Fruit fly (Drosophila melanogaster) whole organism, embryonic: ENCODE measurements around the gene CG15894.

Experiments used
- ATbp ChIP-seq: fragments of 200-800 bp; sonication (Bioruptor generic); optimal IDR thresholded peaks from 2 replicates; lab custom pipeline; 2017; ENCODE audit warnings: missing biosample characterization, mild to moderate bottlenecking, missing genetic modification characterization, missing genetic modification reagents
- CG12219 ChIP-seq: fragments of 200-800 bp; sonication (Bioruptor generic); optimal IDR thresholded peaks from 3 replicates; lab custom pipeline; 2018; ENCODE audit warnings: missing biosample characterization, mild to moderate bottlenecking, missing genetic modification characterization
- CG13775 ChIP-seq: fragments of 200-800 bp; sonication (Bioruptor generic); optimal IDR thresholded peaks from 3 replicates; lab custom pipeline; 2017; ENCODE audit warnings: missing biosample characterization, mild to moderate bottlenecking, missing genetic modification characterization
- CG14014 ChIP-seq: fragments of 200-800 bp; sonication (Bioruptor generic); IDR thresholded peaks from 2 replicates; pipeline ENCODE4 v1.3.6; 2022; ENCODE audit warnings: missing biosample characterization, missing genetic modification characterization
- CG1529 ChIP-seq: fragments of 200-800 bp; sonication (Bioruptor generic); optimal IDR thresholded peaks from 3 replicates; lab custom pipeline; 2018; ENCODE audit warnings: missing biosample characterization, missing genetic modification characterization
- CG15601 ChIP-seq: fragments of 200-800 bp; sonication (Bioruptor generic); optimal IDR thresholded peaks from 3 replicates; lab custom pipeline; 2019; ENCODE audit warnings: missing biosample characterization, mild to moderate bottlenecking, missing genetic modification characterization, moderate library complexity
- CG17186 ChIP-seq: fragments of 200-800 bp; sonication (Bioruptor generic); optimal IDR thresholded peaks from 3 replicates; lab custom pipeline; 2017; ENCODE audit warnings: missing biosample characterization, missing genetic modification reagents, missing genetic modification characterization
- CG17802 ChIP-seq: fragments of 200-800 bp; sonication (Bioruptor generic); optimal IDR thresholded peaks from 2 replicates; lab custom pipeline; 2018; ENCODE audit warnings: missing biosample characterization, mild to moderate bottlenecking, missing genetic modification characterization, moderate library complexity
- CG3407 ChIP-seq: fragments of 200-800 bp; sonication (Bioruptor generic); optimal IDR thresholded peaks from 2 replicates; lab custom pipeline; 2018; ENCODE audit warnings: missing biosample characterization, mild to moderate bottlenecking, missing genetic modification characterization
- CG7271 ChIP-seq: fragments of 200-800 bp; sonication (Bioruptor generic); optimal IDR thresholded peaks from 2 replicates; lab custom pipeline; 2018; ENCODE audit warnings: missing biosample characterization, mild to moderate bottlenecking, missing genetic modification characterization, moderate library complexity
- CG7928 ChIP-seq: fragments of 200-800 bp; sonication (Bioruptor generic); optimal IDR thresholded peaks from 2 replicates; lab custom pipeline; 2017; ENCODE audit warnings: missing biosample characterization, mild to moderate bottlenecking, missing genetic modification characterization
- CG7987 ChIP-seq: fragments of 200-800 bp; sonication (Bioruptor generic); optimal IDR thresholded peaks from 2 replicates; lab custom pipeline; 2018; ENCODE audit warnings: missing biosample characterization, mild to moderate bottlenecking, missing genetic modification characterization, moderate library complexity
- CG8089 ChIP-seq: fragments of 200-800 bp; sonication (Bioruptor generic); optimal IDR thresholded peaks from 3 replicates; lab custom pipeline; 2016; ENCODE audit warnings: missing biosample characterization, missing genetic modification characterization
- CG8388 ChIP-seq: fragments of 200-800 bp; sonication (Bioruptor generic); optimal IDR thresholded peaks from 2 replicates; lab custom pipeline; 2019; ENCODE audit warnings: missing biosample characterization, mild to moderate bottlenecking, missing genetic modification characterization, moderate library complexity
- CG9797 ChIP-seq: fragments of 200-800 bp; sonication (Bioruptor generic); optimal IDR thresholded peaks from 3 replicates; lab custom pipeline; 2018; ENCODE audit warnings: missing biosample characterization, mild to moderate bottlenecking, missing genetic modification characterization
- CG9876 ChIP-seq: fragments of 200-800 bp; sonication (Bioruptor generic); optimal IDR thresholded peaks from 2 replicates; lab custom pipeline; 2016; ENCODE audit warnings: missing biosample characterization, missing genetic modification characterization
- Dfd ChIP-seq, 2 experiments: fragments of >200 bp; optimal IDR thresholded peaks; 2 replicates each; lab custom pipeline; 2017; ENCODE audit warnings: missing biosample characterization in 2 of 2, missing genetic modification characterization in 2 of 2
- Drgx ChIP-seq: fragments of 200-800 bp; sonication (Bioruptor generic); IDR thresholded peaks from 2 replicates; pipeline ENCODE4 v1.3.6; 2022; ENCODE audit warnings: missing biosample characterization, missing genetic modification characterization
- Eip74EF ChIP-seq, 2 experiments: fragments of 200-800 bp in 1 of 2; fragments of >200 bp in 1 of 2; sonication (Bioruptor generic) in 1 of 2; optimal IDR thresholded peaks; 2 replicates each; lab custom pipeline; 2017 to 2019; ENCODE audit warnings: missing biosample characterization in 2 of 2, missing genetic modification characterization in 2 of 2, mild to moderate bottlenecking in 1 of 2, moderate library complexity in 1 of 2
- Elba2 ChIP-seq: fragments of 200-800 bp; sonication (Bioruptor generic); optimal IDR thresholded peaks from 3 replicates; lab custom pipeline; 2016; ENCODE audit warnings: missing biosample characterization, missing genetic modification characterization
- Gsc ChIP-seq: fragments of 200-800 bp; sonication (Bioruptor generic); IDR thresholded peaks from 2 replicates; pipeline ENCODE4 v1.3.6; 2022; ENCODE audit warnings: missing biosample characterization, missing genetic modification characterization
- Hmr ChIP-seq: fragments of 200-800 bp; sonication (Bioruptor generic); optimal IDR thresholded peaks from 3 replicates; lab custom pipeline; 2017; ENCODE audit warnings: mild to moderate bottlenecking, missing biosample characterization, missing genetic modification reagents, missing genetic modification characterization
- Lim3 ChIP-seq: fragments of 200-800 bp; sonication (Bioruptor generic); IDR thresholded peaks from 2 replicates; pipeline ENCODE4 v1.3.6; 2022; ENCODE audit warnings: missing biosample characterization, missing genetic modification characterization
- Med ChIP-seq: fragments of 200-800 bp; sonication (Bioruptor generic); peaks from one replicate; lab custom pipeline; 2016; ENCODE audit warnings: missing biosample characterization, missing genetic modification characterization, mild to moderate bottlenecking, inconsistent platforms, moderate library complexity
- Mes4 ChIP-seq: fragments of 200-800 bp; sonication (Bioruptor generic); optimal IDR thresholded peaks from 2 replicates; lab custom pipeline; 2016; ENCODE audit warnings: missing biosample characterization, missing genetic modification characterization
- Optix ChIP-seq: fragments of 200-800 bp; sonication (Bioruptor generic); IDR thresholded peaks from 3 replicates; pipeline ENCODE4 v1.3.6; 2022; ENCODE audit warnings: missing biosample characterization, missing genetic modification characterization
- Ravus ChIP-seq: fragments of 200-800 bp; sonication (Bioruptor generic); IDR thresholded peaks from 2 replicates; pipeline ENCODE4 v1.3.6; 2022; ENCODE audit warnings: missing biosample characterization, missing genetic modification characterization
- Scr ChIP-seq: fragments of 200-800 bp; sonication (Bioruptor generic); IDR thresholded peaks from 2 replicates; pipeline ENCODE4 v1.3.6; 2022; ENCODE audit warnings: missing biosample characterization, missing genetic modification characterization; ENCODE audit not compliant: partially characterized antibody
- abd-A ChIP-seq: fragments of 200-800 bp; sonication (Bioruptor generic); optimal IDR thresholded peaks from 3 replicates; lab custom pipeline; 2019; ENCODE audit warnings: missing biosample characterization, mild to moderate bottlenecking, missing genetic modification characterization, moderate library complexity
- amos ChIP-seq: fragments of 200-800 bp; sonication (Bioruptor generic); IDR thresholded peaks from 2 replicates; pipeline ENCODE4 v1.3.6; 2022; ENCODE audit warnings: missing biosample characterization, missing genetic modification characterization; ENCODE audit not compliant: partially characterized antibody
- ap ChIP-seq: fragments of 200-800 bp; sonication (Bioruptor generic); IDR thresholded peaks from 2 replicates; pipeline ENCODE4 v1.3.6; 2022; ENCODE audit warnings: missing biosample characterization, missing genetic modification characterization
- ato ChIP-seq: fragments of 200-800 bp; sonication (Bioruptor generic); IDR thresholded peaks from 2 replicates; pipeline ENCODE4 v1.3.6; 2022; ENCODE audit warnings: missing biosample characterization, missing genetic modification characterization; ENCODE audit not compliant: partially characterized antibody
- bowl ChIP-seq: fragments of 200-800 bp; sonication (Bioruptor generic); IDR thresholded peaks from 2 replicates; pipeline ENCODE4 v1.3.6; 2022; ENCODE audit warnings: missing biosample characterization, missing genetic modification characterization
- cwo ChIP-seq: fragments of 200-800 bp; sonication (Bioruptor generic); optimal IDR thresholded peaks from 3 replicates; lab custom pipeline; 2017; ENCODE audit warnings: missing biosample characterization, missing genetic modification characterization, mild to moderate bottlenecking, moderate library complexity, missing genetic modification reagents
- dan ChIP-seq: fragments of 200-800 bp; sonication (Bioruptor generic); IDR thresholded peaks from 2 replicates; pipeline ENCODE4 v1.3.6; 2022; ENCODE audit warnings: missing biosample characterization, missing genetic modification characterization
- emc ChIP-seq: fragments of 200-800 bp; sonication (Bioruptor generic); optimal IDR thresholded peaks from 2 replicates; lab custom pipeline; 2016; ENCODE audit warnings: missing biosample characterization, missing genetic modification characterization
- eyg ChIP-seq: fragments of 200-800 bp; sonication (Bioruptor generic); optimal IDR thresholded peaks from 3 replicates; lab custom pipeline; 2016; ENCODE audit warnings: missing biosample characterization, missing genetic modification characterization
- fd3F ChIP-seq: fragments of 200-800 bp; sonication (Bioruptor generic); optimal IDR thresholded peaks from 2 replicates; lab custom pipeline; 2018; ENCODE audit warnings: missing biosample characterization, mild to moderate bottlenecking, missing genetic modification characterization, moderate library complexity
- gem ChIP-seq: fragments of 200-800 bp; sonication (Bioruptor generic); optimal IDR thresholded peaks from 2 replicates; lab custom pipeline; 2019; ENCODE audit warnings: missing biosample characterization, mild to moderate bottlenecking, missing genetic modification characterization, moderate library complexity
- grau ChIP-seq: fragments of 200-800 bp; optimal IDR thresholded peaks from 3 replicates; lab custom pipeline; 2019; ENCODE audit warnings: missing biosample characterization, mild to moderate bottlenecking, missing genetic modification characterization, moderate library complexity
- grn ChIP-seq: fragments of 200-800 bp; sonication (Bioruptor generic); optimal IDR thresholded peaks from 3 replicates; lab custom pipeline; 2017; ENCODE audit warnings: missing biosample characterization, missing genetic modification characterization
- h ChIP-seq: fragments of >200 bp; optimal IDR thresholded peaks from 2 replicates; lab custom pipeline; 2017
- hb ChIP-seq: fragments of 200-800 bp; sonication (Bioruptor generic); IDR thresholded peaks from 3 replicates; pipeline ENCODE4 v1.3.6; 2022; ENCODE audit warnings: missing biosample characterization, missing genetic modification characterization; ENCODE audit not compliant: partially characterized antibody
- kni ChIP-seq: fragments of 200-800 bp; sonication (Bioruptor generic); optimal IDR thresholded peaks from 3 replicates; lab custom pipeline; 2017; ENCODE audit warnings: mild to moderate bottlenecking, missing biosample characterization, missing genetic modification reagents, missing genetic modification characterization
- lab ChIP-seq: fragments of 200-800 bp; sonication (Bioruptor generic); optimal IDR thresholded peaks from 3 replicates; lab custom pipeline; 2017; ENCODE audit warnings: missing biosample characterization, missing genetic modification characterization, mild to moderate bottlenecking, moderate library complexity, missing genetic modification reagents
- salm ChIP-seq: fragments of 200-800 bp; sonication (Bioruptor generic); optimal IDR thresholded peaks from 2 replicates; lab custom pipeline; 2018; ENCODE audit warnings: missing biosample characterization, mild to moderate bottlenecking, missing genetic modification characterization
- sima ChIP-seq: fragments of 200-800 bp; sonication (Bioruptor generic); optimal IDR thresholded peaks from 2 replicates; lab custom pipeline; 2016; ENCODE audit warnings: missing biosample characterization, missing genetic modification characterization
- sisA ChIP-seq: fragments of 200-800 bp; sonication (Bioruptor generic); IDR thresholded peaks from 2 replicates; pipeline ENCODE4 v1.3.6; 2022; ENCODE audit warnings: missing biosample characterization, missing genetic modification characterization
- twi ChIP-seq: fragments of 200-800 bp; optimal IDR thresholded peaks from 2 replicates; lab custom pipeline; 2019; ENCODE audit warnings: missing biosample characterization, mild to moderate bottlenecking, missing genetic modification characterization, moderate library complexity
- unc-4 ChIP-seq: fragments of 200-800 bp; sonication (Bioruptor generic); IDR thresholded peaks from 2 replicates; pipeline ENCODE4 v1.3.6; 2022; ENCODE audit warnings: missing biosample characterization, missing genetic modification characterization; ENCODE audit not compliant: partially characterized antibody

Gene CG15894

dm6 chrX:6263614-6264130 lies 45.3 kb upstream of the CG15894 start (continued):
- TF ChIP-seq CG7987 (GFP tag; lab: Kevin White, UChicago): peak; percentile 44
- TF ChIP-seq CG17802 (tag; lab: Kevin White, UChicago): no peak
- TF ChIP-seq CG7928: peak; percentile 40
- TF ChIP-seq ap (GFP tag; lab: Robert Waterston, UW): 0 out of 2 replicates have a peak, but pooled peaks have one; percentile 25
- TF ChIP-seq CG9876 (GFP tag; lab: Kevin White, UChicago): no peak
- no peak for TF ChIP-seq Dfd (GFP tag; optimal IDR thresholded peaks at IDR 0.05; lab: Kevin White, UChicago)
- TF ChIP-seq salm (tag; lab: Kevin White, UChicago): peak; percentile 66
- peak in 1 of 2 experiments; percentile 82 for TF ChIP-seq Eip74EF (GFP tag; optimal IDR thresholded peaks at IDR 0.05; lab: Kevin White, UChicago)
- peak; percentile 15 for TF ChIP-seq CG3407 (GFP tag; lab: Kevin White, UChicago)
- no peak for TF ChIP-seq Elba2 (GFP tag; lab: Kevin White, UChicago)
- TF ChIP-seq CG7271 (tag; lab: Kevin White, UChicago): no peak
- TF ChIP-seq ATbp (GFP tag; lab: Kevin White, UChicago): peak; percentile 68
- TF ChIP-seq gem (tag; lab: Kevin White, UChicago): peak; percentile 82
- TF ChIP-seq h (lab: Kevin White, UChicago): no peak
- peak; percentile 23 for TF ChIP-seq twi
- no peak for TF ChIP-seq CG8089 (GFP tag; lab: Kevin White, UChicago)
- peak; percentile 17 for TF ChIP-seq CG17186
- no peak for TF ChIP-seq bowl (GFP tag; lab: Robert Waterston, UW)
- peak; percentile 61 for TF ChIP-seq sisA (GFP tag; lab: Robert Waterston, UW)
- no peak; the same call in 2 of the 3 replicates for TF ChIP-seq Optix
- TF ChIP-seq cwo (GFP tag; lab: Kevin White, UChicago): peak; percentile 80
- peak; percentile 62 for TF ChIP-seq CG14014
- no peak for TF ChIP-seq CG9797
- peak; percentile 83 for TF ChIP-seq CG12219 (GFP tag; lab: Kevin White, UChicago)
- peak; percentile 23 for TF ChIP-seq CG15601 (tag; lab: Kevin White, UChicago)
- no peak for TF ChIP-seq kni (GFP tag; lab: Kevin White, UChicago)
- TF ChIP-seq Drgx (GFP tag; lab: Robert Waterston, UW): peak; percentile 52; the same call in 1 of the 2 replicates
- TF ChIP-seq amos (GFP tag; lab: Robert Waterston, UW): no peak
- TF ChIP-seq Hmr (GFP tag; lab: Kevin White, UChicago): peak; percentile 88
- peak; percentile 70 for TF ChIP-seq CG13775 (GFP tag; lab: Kevin White, UChicago)
- TF ChIP-seq Scr (GFP tag; lab: Robert Waterston, UW): no peak
- TF ChIP-seq fd3F (GFP tag; lab: Kevin White, UChicago): peak; percentile 59
- TF ChIP-seq dan (GFP tag; lab: Robert Waterston, UW): no peak
- peak; percentile 90 for TF ChIP-seq lab (GFP tag; lab: Kevin White, UChicago)
- no peak for TF ChIP-seq unc-4 (GFP tag; lab: Robert Waterston, UW)
- peak; percentile 83 for TF ChIP-seq grau
- peak; percentile 94 for TF ChIP-seq Med (GFP tag; lab: Kevin White, UChicago)
- no peak for TF ChIP-seq ato (GFP tag; lab: Robert Waterston, UW)
- TF ChIP-seq Lim3 (GFP tag; lab: Robert Waterston, UW): no peak
- peak; percentile 51 for TF ChIP-seq abd-A (tag; lab: Kevin White, UChicago)
- no peak for TF ChIP-seq eyg (GFP tag; lab: Kevin White, UChicago)
- TF ChIP-seq emc: peak; percentile 32
- TF ChIP-seq sima (GFP tag; lab: Kevin White, UChicago): no peak
- peak; percentile 63 for TF ChIP-seq CG8388
- peak; percentile 24 for TF ChIP-seq CG1529 (GFP tag; lab: Kevin White, UChicago)
- peak; percentile 49 for TF ChIP-seq grn (GFP tag; lab: Kevin White, UChicago)
- no peak for TF ChIP-seq hb (GFP tag; lab: Robert Waterston, UW)
- no peak for TF ChIP-seq Ravus (GFP tag; lab: Robert Waterston, UW)
- no peak for TF ChIP-seq Gsc (GFP tag; lab: Robert Waterston, UW)
- no peak for TF ChIP-seq Mes4 (GFP tag; lab: Kevin White, UChicago)
